Worm (Caenorhabditis elegans) whole organism, early embryonic: ENCODE data around the gene nlp-63.

ENCODE experiments used
- B0310.2 ChIP-seq: sonication (generic microtip); optimal IDR thresholded peaks from 2 replicates; lab custom pipeline; 2016; ENCODE audit warnings: mild to moderate bottlenecking, missing genetic modification characterization, missing compliant biosample characterization
- F13C5.2 ChIP-seq: sonication (generic microtip); optimal IDR thresholded peaks from 2 replicates; lab custom pipeline; 2017; ENCODE audit warnings: mild to moderate bottlenecking, missing genetic modification characterization, inconsistent platforms, missing compliant biosample characterization
- aly-1 ChIP-seq: sonication (generic microtip); optimal IDR thresholded peaks from 2 replicates; lab custom pipeline; 2016; ENCODE audit warnings: missing genetic modification characterization, missing compliant biosample characterization
- ama-1 ChIP-seq: fragments of 150-350 bp; optimal IDR thresholded peaks from 2 replicates; lab custom pipeline; 2014
- ceh-13 ChIP-seq: fragments of 200-800 bp; sonication (Bioruptor generic); optimal IDR thresholded peaks from 2 replicates; lab custom pipeline; 2018; ENCODE audit warnings: mild to moderate bottlenecking, missing genetic modification characterization, missing compliant biosample characterization
- ceh-36 ChIP-seq: sonication (generic microtip); optimal IDR thresholded peaks from 2 replicates; lab custom pipeline; 2016; ENCODE audit warnings: missing genetic modification characterization, inconsistent platforms, missing compliant biosample characterization
- ets-7 ChIP-seq: sonication (generic microtip); optimal IDR thresholded peaks from 2 replicates; lab custom pipeline; 2016; ENCODE audit warnings: missing genotype, missing genetic modification characterization, missing compliant biosample characterization
- flt-1 ChIP-seq: fragments of 200-800 bp; sonication (Bioruptor generic); IDR thresholded peaks from 2 replicates; pipeline ENCODE4 v1.3.6; 2022; ENCODE audit warnings: missing genetic modification characterization, missing compliant biosample characterization
- hmbx-1 ChIP-seq: sonication (generic microtip); optimal IDR thresholded peaks from 2 replicates; lab custom pipeline; 2016; ENCODE audit warnings: mild to moderate bottlenecking, missing genetic modification characterization, missing compliant biosample characterization
- hmg-4 ChIP-seq: fragments of 200-800 bp; sonication (Bioruptor generic); optimal IDR thresholded peaks from 2 replicates; lab custom pipeline; 2018; ENCODE audit warnings: mild to moderate bottlenecking, missing genetic modification characterization, missing compliant biosample characterization
- hnd-1 ChIP-seq: sonication (generic microtip); optimal IDR thresholded peaks from 2 replicates; lab custom pipeline; 2016; ENCODE audit warnings: missing genetic modification characterization, missing compliant biosample characterization
- pes-1 ChIP-seq: fragments of 200-800 bp; sonication (Bioruptor generic); IDR thresholded peaks from 2 replicates; pipeline ENCODE4 v1.3.6; 2022; ENCODE audit warnings: missing genetic modification reagents, missing genetic modification characterization, missing compliant biosample characterization
- scrt-1 ChIP-seq: fragments of 200-800 bp; sonication (Bioruptor generic); IDR thresholded peaks from 2 replicates; pipeline ENCODE4 v1.3.6; 2022; ENCODE audit warnings: missing genetic modification characterization, missing compliant biosample characterization
- sea-1 ChIP-seq: fragments of 200-800 bp; sonication (Bioruptor generic); conservative IDR thresholded peaks from 2 replicates; pipeline ENCODE4 v1.3.6; 2022; ENCODE audit warnings: missing genetic modification characterization, missing compliant biosample characterization
- tbx-11 ChIP-seq: fragments of 200-800 bp; sonication (Bioruptor generic); IDR thresholded peaks from 2 replicates; pipeline ENCODE4 v1.3.6; 2022; ENCODE audit warnings: missing genetic modification characterization, missing compliant biosample characterization
- tbx-37 ChIP-seq: fragments of 200-800 bp; sonication (Bioruptor generic); conservative IDR thresholded peaks from 2 replicates; pipeline ENCODE4 v1.3.6; 2022; ENCODE audit warnings: missing genetic modification reagents, missing genetic modification characterization, missing compliant biosample characterization
- tra-4 ChIP-seq: sonication (generic microtip); optimal IDR thresholded peaks from 2 replicates; lab custom pipeline; 2017; ENCODE audit warnings: missing genetic modification characterization, missing compliant biosample characterization

nlp-63 gene

DNA sequence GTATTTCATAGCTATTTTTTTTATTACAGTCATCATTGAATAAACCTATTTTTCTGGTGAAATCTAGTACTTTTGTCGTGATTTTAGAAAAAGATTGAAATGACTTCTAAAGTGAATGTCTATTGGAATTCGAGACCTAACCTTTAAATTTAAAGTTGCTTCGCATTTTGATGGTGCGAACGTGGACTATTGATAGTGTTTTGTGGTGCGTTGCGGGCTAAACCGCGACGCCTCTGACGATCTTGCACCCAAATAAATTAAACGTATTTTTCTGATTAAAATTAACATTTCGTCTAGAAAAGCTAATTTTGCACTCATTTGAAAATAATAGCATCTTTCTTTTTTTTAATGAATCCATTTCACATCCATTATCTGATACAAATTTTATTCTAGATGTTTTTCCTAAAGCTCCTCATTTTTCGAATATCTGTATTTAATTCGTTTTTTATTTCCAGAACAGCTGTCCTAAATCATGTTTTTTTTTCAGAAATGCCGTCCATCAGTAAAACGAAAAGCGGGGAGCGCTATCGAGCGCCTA, 17.3 kb downstream of the nlp-63 start, which contains the start of gene wbp-11:
TSS of gene wbp-11 (plus strand) at position 488 of the 538 bp plus-strand sequence.
- TF ChIP-seq sea-1 (GFP tag; lab: Robert Waterston, UW) (no peak), hnd-1 (tag; lab: Kevin White, UChicago) (no peak), hmg-4 (GFP tag; lab: Kevin White, UChicago) (no peak), ceh-13 (GFP tag; lab: Kevin White, UChicago) (no peak), tra-4 (no peak)

DNA sequence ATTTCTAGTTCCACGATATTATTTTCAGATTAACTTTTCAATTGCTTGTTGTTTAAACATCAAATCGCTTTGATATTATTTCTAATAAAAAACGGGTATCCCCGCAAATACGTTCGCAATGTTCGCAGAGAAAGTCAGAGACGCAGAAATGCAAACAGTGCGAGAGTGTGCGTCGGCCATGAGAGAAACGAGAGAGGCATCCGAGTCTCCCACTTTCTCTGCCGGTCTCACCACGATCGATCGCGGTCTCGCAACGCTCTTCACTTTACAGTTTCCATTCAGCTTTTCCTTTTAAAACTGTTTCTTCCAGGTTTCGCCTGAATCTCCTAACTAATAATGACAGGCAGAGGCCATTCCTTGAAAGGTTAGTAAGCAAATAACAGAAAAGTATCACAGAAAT, 19.1 kb downstream of the nlp-63 start, which contains the start of gene F33H1.4:
TSS of gene F33H1.4 (plus strand) at position 311 of the 400 bp plus-strand sequence.
- no peak for TF ChIP-seq aly-1 (tag; lab: Kevin White, UChicago)
- TF ChIP-seq scrt-1 (GFP tag; lab: Robert Waterston, UW), result no peak
- TF ChIP-seq B0310.2 (tag; lab: Kevin White, UChicago), result no peak
- TF ChIP-seq F13C5.2 (tag; lab: Kevin White, UChicago), result peak; percentile 45
- no peak for TF ChIP-seq hmbx-1
- TF ChIP-seq tbx-37 (GFP tag; lab: Robert Waterston, UW), result no peak
- TF ChIP-seq ama-1 (lab: Kevin White, UChicago), result peak; percentile 3
- no peak for TF ChIP-seq flt-1
- no peak for TF ChIP-seq sea-1 (GFP tag; lab: Robert Waterston, UW)
- no peak for TF ChIP-seq hmg-4 (GFP tag; lab: Kevin White, UChicago)
- no peak for TF ChIP-seq ets-7
- no peak for TF ChIP-seq hnd-1 (tag; lab: Kevin White, UChicago)

DNA sequence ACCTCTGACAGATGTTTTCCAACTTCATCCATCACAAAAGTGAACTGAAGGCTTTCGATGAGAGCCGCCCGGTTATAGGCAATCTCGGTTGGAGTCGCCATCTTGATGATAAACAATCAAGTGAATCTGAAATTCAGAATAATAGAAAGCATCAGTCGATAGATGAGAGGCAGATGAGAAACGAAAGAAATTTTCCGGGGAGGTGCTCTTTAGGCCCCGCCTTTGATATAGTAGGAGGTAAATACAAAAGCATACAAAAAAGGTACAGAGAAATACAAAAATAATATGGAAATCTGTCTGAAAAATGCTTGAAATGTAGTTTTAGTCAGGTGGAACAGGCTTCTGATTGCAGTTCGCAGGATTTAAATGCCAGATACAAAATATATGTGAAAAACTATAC, 27.4 kb downstream of the nlp-63 start, which contains the start of gene srd-1:
TSS of gene srd-1 (minus strand) at position 101 of the 400 bp plus-strand sequence.
- no peak for TF ChIP-seq ama-1 (lab: Kevin White, UChicago)
- no peak for TF ChIP-seq aly-1 (tag; lab: Kevin White, UChicago)
- TF ChIP-seq tbx-37 (GFP tag; lab: Robert Waterston, UW), result no peak
- TF ChIP-seq hmg-4 (GFP tag; lab: Kevin White, UChicago), result no peak
- no peak for TF ChIP-seq tbx-11 (GFP tag; lab: Robert Waterston, UW)
- no peak for TF ChIP-seq sea-1 (GFP tag; lab: Robert Waterston, UW)
- no peak for TF ChIP-seq tra-4
- TF ChIP-seq F13C5.2 (tag; lab: Kevin White, UChicago), result no peak
- TF ChIP-seq ceh-13 (GFP tag; lab: Kevin White, UChicago), result no peak
- TF ChIP-seq B0310.2 (tag; lab: Kevin White, UChicago), result no peak
- TF ChIP-seq ets-7, result no peak
- TF ChIP-seq hnd-1 (tag; lab: Kevin White, UChicago), result no peak
- TF ChIP-seq scrt-1 (GFP tag; lab: Robert Waterston, UW), result no peak

DNA sequence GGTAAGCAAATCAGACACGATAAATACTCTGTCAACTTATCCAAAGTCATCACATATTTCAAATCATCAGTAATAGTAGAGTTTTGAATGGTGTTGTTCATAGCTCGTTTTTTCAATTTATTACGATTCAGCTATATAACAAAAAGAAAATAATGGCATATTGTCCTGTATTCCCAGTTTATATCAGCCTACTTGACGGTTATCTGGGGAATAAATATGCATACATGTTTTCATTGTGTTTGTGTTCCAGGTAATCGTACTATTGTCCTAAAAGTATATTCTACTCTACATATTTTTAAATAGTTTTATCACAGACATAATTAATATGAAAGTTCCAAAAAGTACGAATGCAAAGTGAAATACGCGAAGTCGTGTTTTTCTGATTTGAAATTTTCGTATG, 32.6 kb downstream of the nlp-63 start, which contains the start of gene srd-2:
TSS of gene srd-2 (minus strand) at position 101 of the 400 bp plus-strand sequence.
- TF ChIP-seq tra-4, result no peak
- TF ChIP-seq hmg-4 (GFP tag; lab: Kevin White, UChicago), result no peak
- TF ChIP-seq ets-7, result no peak
- no peak for TF ChIP-seq B0310.2 (tag; lab: Kevin White, UChicago)
- no peak for TF ChIP-seq hnd-1 (tag; lab: Kevin White, UChicago)
- no peak for TF ChIP-seq hmbx-1
- no peak for TF ChIP-seq ceh-13 (GFP tag; lab: Kevin White, UChicago)
- TF ChIP-seq ceh-36 (tag; lab: Kevin White, UChicago), result no peak
- no peak for TF ChIP-seq pes-1 (GFP tag; lab: Robert Waterston, UW)
- no peak for TF ChIP-seq F13C5.2 (tag; lab: Kevin White, UChicago)
- no peak for TF ChIP-seq scrt-1 (GFP tag; lab: Robert Waterston, UW)
- TF ChIP-seq tbx-11 (GFP tag; lab: Robert Waterston, UW), result no peak
- TF ChIP-seq sea-1 (GFP tag; lab: Robert Waterston, UW), result no peak

DNA sequence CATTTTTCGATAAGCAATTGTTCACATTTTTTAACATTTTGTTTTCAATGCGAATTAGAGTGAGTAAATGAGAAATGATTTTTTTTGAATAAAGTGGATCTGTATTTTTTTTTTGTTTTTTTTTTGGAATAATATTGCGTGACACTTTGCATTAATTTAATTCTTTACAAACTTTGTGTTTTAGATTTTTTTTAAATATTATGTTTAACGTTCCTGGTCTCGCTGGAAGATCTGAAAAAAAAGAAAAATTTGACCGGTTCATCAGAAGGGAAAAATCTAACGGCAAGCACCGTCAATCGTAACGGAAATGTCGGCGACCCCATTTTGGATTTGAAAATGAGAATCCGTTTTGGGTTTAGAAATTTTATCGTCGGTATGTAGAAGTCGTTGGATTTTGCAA, 34.2 kb downstream of the nlp-63 start, which contains the start of gene cdc-25.4:
TSS of gene cdc-25.4 (minus strand) at position 101 of the 400 bp plus-strand sequence.
- TF ChIP-seq tra-4 (no peak), flt-1 (no peak), ama-1 (lab: Kevin White, UChicago) (no peak), aly-1 (tag; lab: Kevin White, UChicago) (no peak), ceh-36 (tag; lab: Kevin White, UChicago) (no peak), B0310.2 (tag; lab: Kevin White, UChicago) (no peak), tbx-11 (GFP tag; lab: Robert Waterston, UW) (no peak)

DNA sequence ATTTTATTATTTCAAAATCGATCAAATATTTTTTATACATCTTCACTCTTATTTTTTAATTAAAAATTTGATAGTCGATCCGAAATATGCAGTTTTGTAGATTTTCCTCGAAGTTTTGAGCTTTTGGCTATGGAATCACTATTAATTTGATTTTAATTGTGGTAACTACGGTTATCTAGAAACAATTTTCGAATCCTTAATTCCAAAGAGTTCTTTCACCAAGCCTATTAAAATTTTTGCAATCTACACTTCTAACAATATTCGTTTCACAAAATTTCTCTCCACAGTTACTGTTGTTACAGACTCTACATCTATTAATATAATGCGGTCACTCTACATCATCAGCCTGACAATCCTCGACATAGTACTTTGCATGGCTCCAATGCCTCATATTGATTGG, 37.0 kb downstream of the nlp-63 start, which contains the start of gene R05H5.7:
TSS of gene R05H5.7 (plus strand) at position 301 of the 400 bp plus-strand sequence.
- TF ChIP-seq flt-1 (no peak), F13C5.2 (tag; lab: Kevin White, UChicago) (no peak), ets-7 (no peak), tbx-11 (GFP tag; lab: Robert Waterston, UW) (no peak), hmbx-1 (no peak), ceh-13 (GFP tag; lab: Kevin White, UChicago) (no peak), tra-4 (no peak), ama-1 (lab: Kevin White, UChicago) (no peak), hnd-1 (tag; lab: Kevin White, UChicago) (no peak), aly-1 (tag; lab: Kevin White, UChicago) (no peak), hmg-4 (GFP tag; lab: Kevin White, UChicago) (no peak), pes-1 (GFP tag; lab: Robert Waterston, UW) (no peak), scrt-1 (GFP tag; lab: Robert Waterston, UW) (no peak), tbx-37 (GFP tag; lab: Robert Waterston, UW) (no peak), sea-1 (GFP tag; lab: Robert Waterston, UW) (no peak), ceh-36 (tag; lab: Kevin White, UChicago) (no peak), B0310.2 (tag; lab: Kevin White, UChicago) (no peak)

DNA sequence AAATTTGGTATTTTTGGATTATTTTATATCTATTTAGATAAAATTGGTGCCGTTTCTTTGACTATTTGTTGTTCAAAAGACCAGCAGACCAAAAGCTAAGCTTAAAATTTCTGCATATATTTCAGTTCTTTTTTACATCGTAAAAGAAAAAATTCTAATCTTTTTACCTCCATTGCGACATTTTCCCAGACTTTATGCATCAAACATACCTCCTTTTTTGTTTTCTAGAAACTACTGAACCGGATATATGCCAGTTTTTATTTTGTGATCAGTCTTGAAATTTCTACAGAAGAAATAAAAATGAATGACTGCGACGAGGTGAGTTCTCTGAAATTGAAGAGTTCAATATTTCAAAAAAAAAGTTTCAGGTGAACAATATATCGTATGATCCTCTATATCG, 39.4 kb downstream of the nlp-63 start, which contains the start of gene srb-6:
TSS of gene srb-6 (plus strand) at position 301 of the 400 bp plus-strand sequence.
- no peak for TF ChIP-seq scrt-1 (GFP tag; lab: Robert Waterston, UW)
- TF ChIP-seq B0310.2 (tag; lab: Kevin White, UChicago), result no peak
- TF ChIP-seq hmbx-1, result no peak
- TF ChIP-seq ceh-36 (tag; lab: Kevin White, UChicago), result no peak
- TF ChIP-seq aly-1 (tag; lab: Kevin White, UChicago), result no peak
- TF ChIP-seq tra-4, result no peak
- no peak for TF ChIP-seq ceh-13 (GFP tag; lab: Kevin White, UChicago)
- TF ChIP-seq hmg-4 (GFP tag; lab: Kevin White, UChicago), result no peak
- TF ChIP-seq tbx-11 (GFP tag; lab: Robert Waterston, UW), result no peak
- no peak for TF ChIP-seq hnd-1 (tag; lab: Kevin White, UChicago)
- TF ChIP-seq F13C5.2 (tag; lab: Kevin White, UChicago), result no peak
- no peak for TF ChIP-seq tbx-37 (GFP tag; lab: Robert Waterston, UW)
